Worm (Caenorhabditis elegans): ENCODE measurements around the gene K02E11.5.

ce11 chrV:14235942-14236341 is 16.2 kb upstream of the K02E11.5 start, which contains the start of gene ent-3:
- TF ChIP-seq hmg-1.2 (GFP tag; IDR thresholded peaks at IDR 0.05) (no peak), F22D6.2 (tag; optimal IDR thresholded peaks at IDR 0.05) (no peak), egrh-3 (GFP tag; IDR thresholded peaks at IDR 0.05) (no peak), egl-18 (GFP tag; IDR thresholded peaks at IDR 0.05) (no peak), dpl-1 (GFP tag; optimal IDR thresholded peaks at IDR 0.05) (no peak), F57C9.4 (tag; optimal IDR thresholded peaks at IDR 0.05) (no peak), hlh-12 (tag; optimal IDR thresholded peaks at IDR 0.05) (no peak), die-1 (tag; optimal IDR thresholded peaks at IDR 0.05) (no peak), ama-1 (optimal IDR thresholded peaks at IDR 0.05) (no peak), ama-1 (GFP tag; optimal IDR thresholded peaks at IDR 0.05) (no peak), nhr-27 (tag; optimal IDR thresholded peaks at IDR 0.05) (no peak), pbrm-1 (GFP tag; IDR thresholded peaks at IDR 0.05) (no peak)

All from whole organism, young adult.